Worm (Caenorhabditis elegans) whole organism, young adult: ENCODE data around the gene oac-22.

Experiments used
- B0261.1 ChIP-seq: sonication (generic microtip); optimal IDR thresholded peaks from 2 replicates; lab custom pipeline; 2016; ENCODE audit warnings: mild to moderate bottlenecking, missing genetic modification characterization, moderate library complexity, missing compliant biosample characterization
- F39B2.1 ChIP-seq: fragments of 200-800 bp; sonication (Bioruptor generic); IDR thresholded peaks from 2 replicates; pipeline ENCODE4 v1.3.6; 2022; ENCODE audit warnings: missing genetic modification reagents, missing genetic modification characterization, missing compliant biosample characterization
- Y53G8AR.9 ChIP-seq: fragments of 200-800 bp; sonication (Bioruptor generic); conservative IDR thresholded peaks from 2 replicates; pipeline ENCODE4 v1.3.6; 2022; ENCODE audit warnings: missing genetic modification reagents, missing genetic modification characterization, missing compliant biosample characterization
- dpl-1 ChIP-seq: fragments of 150-350 bp; optimal IDR thresholded peaks from 2 replicates; lab custom pipeline; 2014; ENCODE audit warnings: missing biosample characterization, missing genetic modification reagents, missing genetic modification characterization
- egrh-3 ChIP-seq: fragments of 200-800 bp; sonication (Bioruptor generic); IDR thresholded peaks from 2 replicates; pipeline ENCODE4 v1.3.6; 2022; ENCODE audit warnings: missing genetic modification reagents, missing genetic modification characterization, missing compliant biosample characterization
- hlh-26 ChIP-seq: fragments of 200-800 bp; sonication (Bioruptor generic); conservative IDR thresholded peaks from 2 replicates; pipeline ENCODE4 v1.3.6; 2022; ENCODE audit warnings: missing genetic modification reagents, missing genetic modification characterization, missing compliant biosample characterization
- hmg-20 ChIP-seq: fragments of 200-800 bp; sonication (Bioruptor generic); IDR thresholded peaks from 2 replicates; pipeline ENCODE4 v1.3.6; 2022; ENCODE audit warnings: missing genetic modification reagents, missing genetic modification characterization, missing compliant biosample characterization
- hrde-1 ChIP-seq: sonication (generic microtip); optimal IDR thresholded peaks from 2 replicates; lab custom pipeline; 2016; ENCODE audit warnings: missing genetic modification characterization, mild to moderate bottlenecking, missing compliant biosample characterization, moderate library complexity, missing genotype, missing genetic modification reagents, borderline replicate concordance
- nfya-1 ChIP-seq: sonication (generic microtip); optimal IDR thresholded peaks from 2 replicates; lab custom pipeline; 2017; ENCODE audit warnings: antibody characterized with exemption, missing compliant biosample characterization, missing genetic modification characterization, borderline replicate concordance; ENCODE audit not compliant: insufficient read depth
- pha-4 ChIP-seq: fragments of 150-350 bp; sonication (generic microtip); optimal IDR thresholded peaks from 2 replicates; lab custom pipeline; 2014; ENCODE audit warnings: missing biosample characterization, missing genetic modification reagents, missing genetic modification characterization
- snpc-4 ChIP-seq, 5 experiments: fragments of 150-350 bp in 1 of 5; sonication (generic microtip) in 4 of 5; optimal IDR thresholded peaks; 2 replicates each; lab custom pipeline; 2014 to 2018; ENCODE audit warnings: missing genetic modification characterization in 5 of 5, missing biosample characterization in 3 of 5, antibody characterized with exemption in 2 of 5, mild to moderate bottlenecking in 2 of 5, missing compliant biosample characterization in 2 of 5, missing genotype in 2 of 5, moderate library complexity in 2 of 5, missing genetic modification reagents in 1 of 5
- tbp1 ChIP-seq: fragments of 200-800 bp; sonication (Bioruptor generic); optimal IDR thresholded peaks from 2 replicates; lab custom pipeline; 2018; ENCODE audit warnings: mild to moderate bottlenecking, missing genetic modification characterization, missing compliant biosample characterization
- unc-62 ChIP-seq: fragments of 150-350 bp; optimal IDR thresholded peaks from 2 replicates; lab custom pipeline; 2014; ENCODE audit warnings: missing biosample characterization, missing genetic modification reagents, missing genetic modification characterization

ce11 chrIV:3885369-3885768 lies at the start of gene oac-22:
- no peak for TF ChIP-seq pha-4 (tag; lab: Kevin White, UChicago)
- no peak for TF ChIP-seq hlh-26
- TF ChIP-seq egrh-3 (GFP tag; lab: Robert Waterston, UW) = no peak
- no peak for TF ChIP-seq nfya-1 (tag; lab: Kevin White, UChicago)
- no peak for TF ChIP-seq Y53G8AR.9 (GFP tag; lab: Robert Waterston, UW)
- no peak for TF ChIP-seq dpl-1 (GFP tag; lab: Kevin White, UChicago)
- no peak for TF ChIP-seq B0261.1 (tag; lab: Kevin White, UChicago)
- no peak for TF ChIP-seq unc-62
- TF ChIP-seq tbp1 = no peak
- TF ChIP-seq F39B2.1 (GFP tag; lab: Robert Waterston, UW) = no peak
- no peak for TF ChIP-seq snpc-4 (GFP tag; optimal IDR thresholded peaks at IDR 0.05; lab: Kevin White, UChicago)
- no peak for TF ChIP-seq snpc-4 (tag; optimal IDR thresholded peaks at IDR 0.05; lab: Kevin White, UChicago)
- TF ChIP-seq hmg-20 (GFP tag; lab: Robert Waterston, UW) = no peak
- no peak for TF ChIP-seq hrde-1 (tag; lab: Kevin White, UChicago)
